Worm (Caenorhabditis elegans): ENCODE measurements around the gene swt-3.

The swt-3 gene

DNA sequence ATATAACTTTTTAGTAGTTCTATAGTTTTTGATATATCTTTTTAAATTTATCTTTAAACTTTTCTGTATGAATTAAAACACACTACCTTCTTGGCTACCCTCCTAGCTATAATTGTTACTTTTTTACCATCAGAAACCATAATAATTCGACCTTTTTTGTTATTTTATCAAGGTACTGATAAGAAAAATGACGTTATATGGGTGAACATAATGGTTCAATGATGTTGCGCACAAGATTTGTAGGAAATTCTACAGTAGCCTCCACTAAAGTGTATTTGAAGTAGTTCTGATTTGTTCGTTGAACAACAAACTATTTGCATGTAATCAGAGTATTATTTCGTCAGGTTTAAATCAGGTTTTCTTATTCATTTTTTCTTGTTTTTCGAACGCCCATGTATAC is 18.1 kb upstream of the swt-3 start:
- no peak for TF ChIP-seq pes-1 (GFP tag; IDR thresholded peaks at IDR 0.05)
- no peak for TF ChIP-seq flt-1 (GFP tag; IDR thresholded peaks at IDR 0.05)
- no peak for TF ChIP-seq F13C5.2 (tag; optimal IDR thresholded peaks at IDR 0.05)
- TF ChIP-seq ets-7 (tag; optimal IDR thresholded peaks at IDR 0.05), result no peak
- TF ChIP-seq sea-1 (GFP tag; conservative IDR thresholded peaks at IDR 0.05), result no peak
- no peak for TF ChIP-seq tra-4 (tag; optimal IDR thresholded peaks at IDR 0.05)
- TF ChIP-seq ceh-13 (GFP tag; optimal IDR thresholded peaks at IDR 0.05), result no peak

- TF ChIP-seq ceh-13 (GFP tag; optimal IDR thresholded peaks at IDR 0.05), result no peak
- TF ChIP-seq tbx-37 (GFP tag; conservative IDR thresholded peaks at IDR 0.05), result no peak
- TF ChIP-seq hmg-4 (GFP tag; optimal IDR thresholded peaks at IDR 0.05), result no peak
- TF ChIP-seq hmbx-1 (tag; optimal IDR thresholded peaks at IDR 0.05), result no peak
- TF ChIP-seq aly-1 (tag; optimal IDR thresholded peaks at IDR 0.05), result no peak
Observed at ce11 chrIV:10796707-10797106, 16.2 kb upstream of the swt-3 start.

ce11 chrIV:10795678-10796077 is 15.2 kb upstream of the swt-3 start:
- TF ChIP-seq aly-1 (tag; optimal IDR thresholded peaks at IDR 0.05) (no peak), tbx-37 (GFP tag; conservative IDR thresholded peaks at IDR 0.05) (no peak), ama-1 (optimal IDR thresholded peaks at IDR 0.05) (no peak), ets-7 (tag; optimal IDR thresholded peaks at IDR 0.05) (no peak), tra-4 (tag; optimal IDR thresholded peaks at IDR 0.05) (no peak), tbx-11 (GFP tag; IDR thresholded peaks at IDR 0.05) (no peak), ceh-36 (tag; optimal IDR thresholded peaks at IDR 0.05) (no peak), hmg-4 (GFP tag; optimal IDR thresholded peaks at IDR 0.05) (no peak)

ce11 chrIV:10790353-10790752 is 9.9 kb upstream of the swt-3 start, which contains the start of gene pept-2:
Gene pept-2, plus strand, starts transcription at chrIV:10790653.
- no peak for TF ChIP-seq F13C5.2 (tag; optimal IDR thresholded peaks at IDR 0.05)
- no peak for TF ChIP-seq pes-1 (GFP tag; IDR thresholded peaks at IDR 0.05)
- no peak for TF ChIP-seq ama-1 (optimal IDR thresholded peaks at IDR 0.05)
- TF ChIP-seq aly-1 (tag; optimal IDR thresholded peaks at IDR 0.05), result no peak
- no peak for TF ChIP-seq ceh-36 (tag; optimal IDR thresholded peaks at IDR 0.05)
- no peak for TF ChIP-seq scrt-1 (GFP tag; IDR thresholded peaks at IDR 0.05)
- TF ChIP-seq ets-7 (tag; optimal IDR thresholded peaks at IDR 0.05), result no peak
- no peak for TF ChIP-seq flt-1 (GFP tag; IDR thresholded peaks at IDR 0.05)
- TF ChIP-seq ceh-13 (GFP tag; optimal IDR thresholded peaks at IDR 0.05), result no peak
- no peak for TF ChIP-seq sea-1 (GFP tag; conservative IDR thresholded peaks at IDR 0.05)
- no peak for TF ChIP-seq hmg-4 (GFP tag; optimal IDR thresholded peaks at IDR 0.05)
- TF ChIP-seq B0310.2 (tag; optimal IDR thresholded peaks at IDR 0.05), result no peak
- TF ChIP-seq tbx-37 (GFP tag; conservative IDR thresholded peaks at IDR 0.05), result no peak
- no peak for TF ChIP-seq hmbx-1 (tag; optimal IDR thresholded peaks at IDR 0.05)
- TF ChIP-seq tbx-11 (GFP tag; IDR thresholded peaks at IDR 0.05), result no peak
- no peak for TF ChIP-seq tra-4 (tag; optimal IDR thresholded peaks at IDR 0.05)
- no peak for TF ChIP-seq hnd-1 (tag; optimal IDR thresholded peaks at IDR 0.05)

DNA sequence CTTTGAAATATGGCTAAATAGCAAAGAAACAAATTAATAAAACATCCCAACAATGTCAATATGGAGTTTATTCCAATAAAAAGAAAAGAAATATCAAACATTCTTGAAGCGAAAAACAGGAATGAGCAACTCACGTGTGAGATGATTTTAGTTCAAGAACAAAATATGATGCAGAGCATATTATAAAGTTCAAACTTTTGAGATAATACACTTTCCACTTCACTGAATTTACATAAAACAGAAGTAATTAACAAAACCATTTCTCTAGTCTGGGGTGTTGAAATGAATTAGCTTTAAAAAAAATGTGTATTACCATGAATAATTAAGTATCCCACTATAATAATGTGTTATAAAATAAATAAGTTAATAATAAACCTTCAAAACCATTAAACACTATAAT is 6.2 kb upstream of the swt-3 start, which contains the start of gene srd-7:
Gene srd-7 (minus strand): TSS at position 101 of the 400 bp plus-strand sequence.
- TF ChIP-seq sea-1 (GFP tag; conservative IDR thresholded peaks at IDR 0.05), result no peak
- TF ChIP-seq hmg-4 (GFP tag; optimal IDR thresholded peaks at IDR 0.05), result no peak
- no peak for TF ChIP-seq tra-4 (tag; optimal IDR thresholded peaks at IDR 0.05)
- TF ChIP-seq ama-1 (optimal IDR thresholded peaks at IDR 0.05), result no peak
- TF ChIP-seq flt-1 (GFP tag; IDR thresholded peaks at IDR 0.05), result no peak
- no peak for TF ChIP-seq ceh-36 (tag; optimal IDR thresholded peaks at IDR 0.05)
- no peak for TF ChIP-seq hnd-1 (tag; optimal IDR thresholded peaks at IDR 0.05)
- TF ChIP-seq hmbx-1 (tag; optimal IDR thresholded peaks at IDR 0.05), result no peak
- no peak for TF ChIP-seq scrt-1 (GFP tag; IDR thresholded peaks at IDR 0.05)
- TF ChIP-seq aly-1 (tag; optimal IDR thresholded peaks at IDR 0.05), result no peak
- no peak for TF ChIP-seq F13C5.2 (tag; optimal IDR thresholded peaks at IDR 0.05)
- TF ChIP-seq tbx-11 (GFP tag; IDR thresholded peaks at IDR 0.05), result no peak
- TF ChIP-seq ceh-13 (GFP tag; optimal IDR thresholded peaks at IDR 0.05), result no peak
- TF ChIP-seq pes-1 (GFP tag; IDR thresholded peaks at IDR 0.05), result no peak
- TF ChIP-seq ets-7 (tag; optimal IDR thresholded peaks at IDR 0.05), result no peak
- TF ChIP-seq tbx-37 (GFP tag; conservative IDR thresholded peaks at IDR 0.05), result no peak
- TF ChIP-seq B0310.2 (tag; optimal IDR thresholded peaks at IDR 0.05), result no peak

DNA sequence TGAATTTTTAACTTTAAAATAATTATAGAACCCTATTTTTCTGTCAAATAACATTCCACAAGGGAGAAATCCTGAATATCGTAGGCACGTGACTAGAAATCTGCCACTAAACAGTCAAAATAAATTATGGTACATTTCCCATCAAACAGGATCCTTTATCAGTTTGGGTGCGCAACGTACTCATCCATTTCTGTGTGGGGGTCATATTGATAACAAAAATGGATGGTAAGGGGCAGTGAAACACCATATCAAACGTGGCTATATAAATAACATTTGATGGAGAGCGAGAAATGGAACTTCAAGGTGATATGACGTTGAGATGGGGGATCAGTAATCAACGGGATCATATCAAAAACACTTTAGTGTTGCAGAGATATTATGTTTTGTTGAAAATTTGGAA is 3.6 kb upstream of the swt-3 start:
- TF ChIP-seq ama-1 (optimal IDR thresholded peaks at IDR 0.05) (no peak), tra-4 (tag; optimal IDR thresholded peaks at IDR 0.05) (no peak), sea-1 (GFP tag; conservative IDR thresholded peaks at IDR 0.05) (no peak), hnd-1 (tag; optimal IDR thresholded peaks at IDR 0.05) (no peak), hmbx-1 (tag; optimal IDR thresholded peaks at IDR 0.05) (no peak), scrt-1 (GFP tag; IDR thresholded peaks at IDR 0.05) (no peak), aly-1 (tag; optimal IDR thresholded peaks at IDR 0.05) (no peak), pes-1 (GFP tag; IDR thresholded peaks at IDR 0.05) (no peak), hmg-4 (GFP tag; optimal IDR thresholded peaks at IDR 0.05) (no peak)

ce11 chrIV:10782014-10782413 is 1.5 kb upstream of the swt-3 start:
- TF ChIP-seq tbx-11 (GFP tag; IDR thresholded peaks at IDR 0.05), result no peak
- TF ChIP-seq F13C5.2 (tag; optimal IDR thresholded peaks at IDR 0.05), result no peak

DNA sequence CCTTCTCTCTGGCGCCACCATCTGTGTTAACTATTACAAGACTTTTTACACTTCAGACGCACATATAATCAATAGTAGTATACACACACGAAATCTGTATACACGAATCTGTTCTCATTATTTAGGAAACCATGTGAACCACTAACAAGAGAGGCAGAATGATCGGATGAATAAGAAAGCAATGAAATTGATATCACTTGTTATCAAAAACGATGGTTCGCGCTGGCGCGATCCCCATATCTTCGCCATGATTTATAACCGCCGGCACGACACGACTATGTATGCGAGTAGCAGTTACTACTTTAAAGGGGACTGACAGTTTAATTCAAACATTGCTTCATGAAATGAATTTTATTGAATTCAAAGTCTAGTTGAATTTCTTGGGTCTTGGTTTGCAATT is 863 bp upstream of the swt-3 start:
- TF ChIP-seq sea-1 (GFP tag; conservative IDR thresholded peaks at IDR 0.05) (no peak), F13C5.2 (tag; optimal IDR thresholded peaks at IDR 0.05) (no peak), tra-4 (tag; optimal IDR thresholded peaks at IDR 0.05) (no peak), ceh-13 (GFP tag; optimal IDR thresholded peaks at IDR 0.05) (no peak), pes-1 (GFP tag; IDR thresholded peaks at IDR 0.05) (no peak), tbx-11 (GFP tag; IDR thresholded peaks at IDR 0.05) (no peak), aly-1 (tag; optimal IDR thresholded peaks at IDR 0.05) (no peak), tbx-37 (GFP tag; conservative IDR thresholded peaks at IDR 0.05) (no peak), scrt-1 (GFP tag; IDR thresholded peaks at IDR 0.05) (no peak)
